Worm (Caenorhabditis elegans) whole organism, young adult: ENCODE data around the gene atf-7.

Experiments used
- B0019.2 ChIP-seq: fragments of 200-800 bp; sonication (Bioruptor generic); conservative IDR thresholded peaks from 2 replicates; pipeline ENCODE4 v1.3.6; 2022; ENCODE audit warnings: missing genetic modification reagents, missing genetic modification characterization, missing compliant biosample characterization
- B0035.1 ChIP-seq: sonication (generic microtip); optimal IDR thresholded peaks from 2 replicates; lab custom pipeline; 2016; ENCODE audit warnings: missing genetic modification characterization, mild to moderate bottlenecking, missing compliant biosample characterization, missing genotype, missing genetic modification reagents
- B0336.3 ChIP-seq: fragments of 200-800 bp; sonication (Bioruptor generic); IDR thresholded peaks from 2 replicates; pipeline ENCODE4 v1.3.6; 2022; ENCODE audit warnings: missing genetic modification characterization, missing compliant biosample characterization
- F23B12.7 ChIP-seq: sonication (generic microtip); optimal IDR thresholded peaks from 2 replicates; lab custom pipeline; 2017; ENCODE audit warnings: missing genetic modification characterization, mild to moderate bottlenecking, missing compliant biosample characterization, antibody characterized with exemption, moderate library complexity; ENCODE audit not compliant: insufficient read depth
- F33H1.4 ChIP-seq: fragments of 200-800 bp; sonication (Bioruptor generic); IDR thresholded peaks from 2 replicates; pipeline ENCODE4 v1.3.6; 2022; ENCODE audit warnings: missing genetic modification reagents, missing genetic modification characterization, missing compliant biosample characterization
- F37B4.10 ChIP-seq: fragments of 200-800 bp; sonication (Bioruptor generic); IDR thresholded peaks from 2 replicates; pipeline ENCODE4 v1.3.6; 2022; ENCODE audit warnings: missing genetic modification characterization, missing compliant biosample characterization
- F39B2.1 ChIP-seq: fragments of 200-800 bp; sonication (Bioruptor generic); IDR thresholded peaks from 2 replicates; pipeline ENCODE4 v1.3.6; 2022; ENCODE audit warnings: missing genetic modification reagents, missing genetic modification characterization, missing compliant biosample characterization
- F55B11.4 ChIP-seq: sonication (generic microtip); optimal IDR thresholded peaks from 2 replicates; lab custom pipeline; 2016; ENCODE audit warnings: missing compliant biosample characterization, missing genetic modification characterization, borderline replicate concordance; ENCODE audit not compliant: insufficient read depth
- Y56A3A.18 ChIP-seq: fragments of 200-800 bp; sonication (Bioruptor generic); IDR thresholded peaks from 2 replicates; pipeline ENCODE4 v1.3.6; 2022; ENCODE audit warnings: missing genetic modification reagents, missing genetic modification characterization, missing compliant biosample characterization
- ZK185.1 ChIP-seq: sonication (generic microtip); optimal IDR thresholded peaks from 2 replicates; lab custom pipeline; 2016; ENCODE audit warnings: mild to moderate bottlenecking, missing genetic modification characterization, missing compliant biosample characterization; ENCODE audit not compliant: poor library complexity, severe bottlenecking
- atf-7 ChIP-seq: sonication (generic microtip); optimal IDR thresholded peaks from 2 replicates; lab custom pipeline; 2017; ENCODE audit warnings: mild to moderate bottlenecking, missing genetic modification characterization, missing compliant biosample characterization
- athp-1 ChIP-seq: sonication (generic microtip); optimal IDR thresholded peaks from 2 replicates; lab custom pipeline; 2017; ENCODE audit warnings: mild to moderate bottlenecking, missing genetic modification characterization, missing compliant biosample characterization
- attf-3 ChIP-seq: fragments of 200-800 bp; sonication (Bioruptor generic); conservative IDR thresholded peaks from 2 replicates; pipeline ENCODE4 v1.3.6; 2022; ENCODE audit warnings: missing genetic modification reagents, missing genetic modification characterization, missing compliant biosample characterization
- bed-2 ChIP-seq: fragments of 200-800 bp; sonication (Bioruptor generic); IDR thresholded peaks from 2 replicates; pipeline ENCODE4 v1.3.6; 2022; ENCODE audit warnings: missing genetic modification reagents, missing genetic modification characterization, missing compliant biosample characterization
- ceh-100 ChIP-seq: fragments of 200-800 bp; sonication (Bioruptor generic); IDR thresholded peaks from 2 replicates; pipeline ENCODE4 v1.3.6; 2022; ENCODE audit warnings: missing genetic modification reagents, missing genetic modification characterization, missing compliant biosample characterization
- ceh-79 ChIP-seq: sonication (generic microtip); optimal IDR thresholded peaks from 2 replicates; lab custom pipeline; 2017; ENCODE audit warnings: mild to moderate bottlenecking, missing genetic modification characterization, missing compliant biosample characterization
- efl-1 ChIP-seq: fragments of 150-350 bp; optimal IDR thresholded peaks from 2 replicates; lab custom pipeline; 2014; ENCODE audit warnings: missing biosample characterization, missing genetic modification reagents, missing genetic modification characterization
- egl-44 ChIP-seq: fragments of 200-800 bp; sonication (Bioruptor generic); IDR thresholded peaks from 2 replicates; pipeline ENCODE4 v1.3.6; 2022; ENCODE audit warnings: missing genetic modification reagents, missing genetic modification characterization, missing compliant biosample characterization
- ets-4 ChIP-seq: fragments of 200-800 bp; sonication (Bioruptor generic); optimal IDR thresholded peaks from 2 replicates; lab custom pipeline; 2018; ENCODE audit warnings: mild to moderate bottlenecking, missing genetic modification characterization, missing compliant biosample characterization
- gei-17 ChIP-seq: fragments of 200-800 bp; sonication (Bioruptor generic); optimal IDR thresholded peaks from 2 replicates; lab custom pipeline; 2018; ENCODE audit warnings: mild to moderate bottlenecking, missing genetic modification characterization, missing compliant biosample characterization
- him-1 ChIP-seq: sonication (generic microtip); optimal IDR thresholded peaks from 2 replicates; lab custom pipeline; 2016; ENCODE audit warnings: missing genotype, missing genetic modification reagents, missing genetic modification characterization, missing compliant biosample characterization
- hmg-1.2 ChIP-seq: fragments of 200-800 bp; sonication (Bioruptor generic); IDR thresholded peaks from 2 replicates; pipeline ENCODE4 v1.3.6; 2022; ENCODE audit warnings: missing genetic modification reagents, missing genetic modification characterization, missing compliant biosample characterization
- hsf-1 ChIP-seq: fragments of 200-800 bp; sonication (Bioruptor generic); IDR thresholded peaks from 2 replicates; pipeline ENCODE4 v1.3.6; 2022; ENCODE audit warnings: missing genetic modification reagents, missing genetic modification characterization, missing compliant biosample characterization
- lin-35 ChIP-seq, 3 experiments: fragments of 150-350 bp in 2 of 3; sonication (generic microtip) in 1 of 3; optimal IDR thresholded peaks; 2 replicates each; lab custom pipeline; 2014 to 2018; ENCODE audit warnings: missing biosample characterization in 3 of 3, missing genetic modification characterization in 3 of 3, missing genetic modification reagents in 3 of 3
- madf-10 ChIP-seq: sonication (generic microtip); optimal IDR thresholded peaks from 2 replicates; lab custom pipeline; 2016; ENCODE audit warnings: mild to moderate bottlenecking, missing genetic modification characterization, missing compliant biosample characterization
- mcd-1 ChIP-seq: fragments of 200-800 bp; sonication (Bioruptor generic); IDR thresholded peaks from 2 replicates; pipeline ENCODE4 v1.3.6; 2022; ENCODE audit warnings: missing genetic modification reagents, missing genetic modification characterization, missing compliant biosample characterization
- nfya-2 ChIP-seq: fragments of 200-800 bp; sonication (Bioruptor generic); IDR thresholded peaks from 2 replicates; pipeline ENCODE4 v1.3.6; 2022; ENCODE audit warnings: missing genetic modification reagents, missing genetic modification characterization, missing compliant biosample characterization
- nfyb-1 ChIP-seq: fragments of 200-800 bp; sonication (Bioruptor generic); IDR thresholded peaks from 2 replicates; pipeline ENCODE4 v1.3.6; 2022; ENCODE audit warnings: missing genetic modification reagents, missing genetic modification characterization, missing compliant biosample characterization
- nhr-80 ChIP-seq: sonication (generic microtip); optimal IDR thresholded peaks from 2 replicates; lab custom pipeline; 2016; ENCODE audit warnings: missing genetic modification characterization, missing compliant biosample characterization
- pbrm-1 ChIP-seq: fragments of 200-800 bp; sonication (Bioruptor generic); IDR thresholded peaks from 2 replicates; pipeline ENCODE4 v1.3.6; 2022; ENCODE audit warnings: missing genetic modification reagents, missing genetic modification characterization, missing compliant biosample characterization
- pha-4 ChIP-seq: fragments of 150-350 bp; sonication (generic microtip); optimal IDR thresholded peaks from 2 replicates; lab custom pipeline; 2014; ENCODE audit warnings: missing biosample characterization, missing genetic modification reagents, missing genetic modification characterization
- rcor-1 ChIP-seq: fragments of 200-800 bp; sonication (Bioruptor generic); IDR thresholded peaks from 2 replicates; pipeline ENCODE4 v1.3.6; 2022; ENCODE audit warnings: missing genetic modification reagents, missing genetic modification characterization, missing compliant biosample characterization
- repo-1 ChIP-seq: sonication (generic microtip); optimal IDR thresholded peaks from 2 replicates; lab custom pipeline; 2017; ENCODE audit warnings: mild to moderate bottlenecking, missing genetic modification characterization, missing compliant biosample characterization
- rpc-1 ChIP-seq, 2 experiments: fragments of 150-350 bp in 1 of 2; sonication (generic microtip) in 1 of 2; optimal IDR thresholded peaks; 2 replicates each; lab custom pipeline; 2014 to 2018; ENCODE audit warnings: missing biosample characterization in 1 of 2, missing genetic modification characterization in 1 of 2, missing genetic modification reagents in 1 of 2, missing genotype in 1 of 2
- sea-2 ChIP-seq: fragments of 200-800 bp; sonication (Bioruptor generic); IDR thresholded peaks from 2 replicates; pipeline ENCODE4 v1.3.6; 2022; ENCODE audit warnings: missing genetic modification characterization, missing compliant biosample characterization
- snpc-3.4 ChIP-seq: sonication (generic microtip); optimal IDR thresholded peaks from 2 replicates; lab custom pipeline; 2017; ENCODE audit warnings: missing genetic modification characterization, mild to moderate bottlenecking, missing compliant biosample characterization, antibody characterized with exemption, moderate library complexity, missing genotype, missing genetic modification reagents
- tbp1 ChIP-seq: fragments of 200-800 bp; sonication (Bioruptor generic); optimal IDR thresholded peaks from 2 replicates; lab custom pipeline; 2018; ENCODE audit warnings: mild to moderate bottlenecking, missing genetic modification characterization, missing compliant biosample characterization
- tlf-1 ChIP-seq: fragments of 200-800 bp; sonication (Bioruptor generic); optimal IDR thresholded peaks from 2 replicates; lab custom pipeline; 2018; ENCODE audit warnings: mild to moderate bottlenecking, missing genetic modification characterization, missing compliant biosample characterization
- unc-62 ChIP-seq: fragments of 150-350 bp; optimal IDR thresholded peaks from 2 replicates; lab custom pipeline; 2014; ENCODE audit warnings: missing biosample characterization, missing genetic modification reagents, missing genetic modification characterization
- xnd-1 ChIP-seq: sonication (generic microtip); optimal IDR thresholded peaks from 2 replicates; lab custom pipeline; 2016; ENCODE audit warnings: missing genotype, missing genetic modification reagents, missing genetic modification characterization, missing compliant biosample characterization
- zfh-2 ChIP-seq: fragments of 200-800 bp; sonication (Bioruptor generic); conservative IDR thresholded peaks from 2 replicates; pipeline ENCODE4 v1.3.6; 2022; ENCODE audit warnings: missing genetic modification reagents, missing genetic modification characterization, missing compliant biosample characterization
- zim-3 ChIP-seq: sonication (generic microtip); optimal IDR thresholded peaks from 2 replicates; lab custom pipeline; 2017; ENCODE audit warnings: mild to moderate bottlenecking, missing genetic modification characterization, moderate library complexity, missing compliant biosample characterization
- ztf-22 ChIP-seq: fragments of 200-800 bp; sonication (Bioruptor generic); optimal IDR thresholded peaks from 2 replicates; lab custom pipeline; 2018; ENCODE audit warnings: mild to moderate bottlenecking, missing genetic modification characterization, moderate library complexity, missing compliant biosample characterization
- ztf-25 ChIP-seq: fragments of 200-800 bp; sonication (Bioruptor generic); IDR thresholded peaks from 2 replicates; pipeline ENCODE4 v1.3.6; 2022; ENCODE audit warnings: missing genetic modification reagents, missing genetic modification characterization, missing compliant biosample characterization
- ztf-28 ChIP-seq: fragments of 200-800 bp; sonication (Bioruptor generic); IDR thresholded peaks from 2 replicates; pipeline ENCODE4 v1.3.6; 2022; ENCODE audit warnings: missing genetic modification reagents, missing genetic modification characterization, missing compliant biosample characterization

Gene atf-7

ce11 chrIII:4504358-4504757 lies 5.5 kb upstream of the atf-7 start (continued):
- TF ChIP-seq repo-1 (no peak), rcor-1 (no peak), gei-17 (GFP tag; lab: Kevin White, UChicago) (no peak), madf-10 (tag; lab: Kevin White, UChicago) (no peak), pbrm-1 (no peak), mcd-1 (GFP tag; lab: Robert Waterston, UW) (0 out of 2 replicates have a peak, but pooled peaks have one; percentile 10), ztf-25 (GFP tag; lab: Robert Waterston, UW) (no peak), ets-4 (no peak)
- TF ChIP-seq, all 124 proteins: peak for 11

DNA sequence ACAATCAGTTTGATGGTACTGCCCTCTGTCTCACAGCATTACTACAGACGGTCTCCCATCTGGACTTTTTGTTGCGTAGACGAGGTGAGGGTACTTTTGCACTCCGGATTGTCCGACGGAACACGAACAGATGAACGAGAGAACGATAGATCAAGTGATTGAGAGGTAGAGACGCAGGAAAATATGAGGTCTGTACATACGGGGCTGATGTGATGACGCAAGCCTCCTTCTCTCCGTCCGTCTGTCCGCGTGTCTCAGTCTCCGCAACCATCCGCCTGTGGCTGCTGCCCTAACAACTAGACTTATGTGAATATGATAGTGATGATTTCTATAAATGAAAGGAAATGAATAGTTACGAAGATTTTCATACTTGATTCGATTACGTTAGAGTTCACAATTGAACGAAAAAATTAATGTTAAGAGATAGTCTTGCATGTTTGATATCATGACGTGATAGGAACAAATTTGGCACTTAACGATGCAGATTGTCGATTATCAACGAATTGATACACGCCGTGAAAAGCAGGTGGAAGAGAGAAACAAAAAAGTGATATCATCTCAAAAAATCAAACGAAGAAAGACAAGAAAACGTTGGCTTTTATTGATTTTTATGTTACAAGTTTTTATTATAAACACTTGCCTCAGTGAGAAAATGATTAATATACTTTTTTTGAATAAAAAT lies 3.9 kb upstream of the atf-7 start:
- peak; percentile 48; the same call in 1 of the 2 replicates for TF ChIP-seq nfyb-1 (GFP tag; lab: Robert Waterston, UW)
- TF ChIP-seq F39B2.1 (GFP tag; lab: Robert Waterston, UW) = no peak
- no peak for TF ChIP-seq sea-2
- peak; percentile 94 for TF ChIP-seq atf-7
- 0 out of 2 replicates have a peak, but pooled peaks have one; percentile 40 for TF ChIP-seq zfh-2
- peak; percentile 61 for TF ChIP-seq nhr-80

DNA sequence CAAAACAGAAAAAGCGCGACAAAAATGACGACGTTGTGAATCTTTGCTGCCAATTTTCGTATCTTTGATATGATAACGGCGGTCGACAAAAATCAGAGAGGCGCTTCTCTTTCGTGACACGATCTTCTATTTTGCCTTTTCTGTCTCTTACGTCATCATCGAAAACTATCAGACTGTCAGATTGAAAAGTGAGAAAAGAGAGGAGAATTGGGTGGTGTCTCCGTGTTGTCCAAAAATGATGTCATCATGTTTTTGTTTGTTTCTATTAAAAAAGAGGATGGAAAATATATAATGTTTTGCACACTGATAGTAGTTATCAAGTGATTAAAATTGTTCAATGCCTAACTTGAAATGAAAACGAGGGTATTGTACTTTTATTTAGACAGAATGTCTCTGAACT lies 2.8 kb downstream of the atf-7 start:
- TF ChIP-seq tlf-1 (GFP tag; lab: Kevin White, UChicago) (no peak), zim-3 (tag; lab: Kevin White, UChicago) (no peak), F33H1.4 (GFP tag; lab: Robert Waterston, UW) (no peak), nfya-2 (GFP tag; lab: Robert Waterston, UW) (no peak), hmg-1.2 (GFP tag; lab: Robert Waterston, UW) (no peak), him-1 (no peak), unc-62 (peak; percentile 87), tbp1 (GFP tag; lab: Kevin White, UChicago) (peak; percentile 42), rpc-1 (optimal IDR thresholded peaks at IDR 0.05; lab: Kevin White, UChicago) (no peak), rpc-1 (tag; optimal IDR thresholded peaks at IDR 0.05; lab: Kevin White, UChicago) (no peak), nfyb-1 (GFP tag; lab: Robert Waterston, UW) (peak; percentile 82), F55B11.4 (tag; lab: Kevin White, UChicago) (no peak), bed-2 (no peak), ztf-28 (no peak), efl-1 (GFP tag; lab: Kevin White, UChicago) (no peak), attf-3 (GFP tag; lab: Robert Waterston, UW) (no peak), F37B4.10 (GFP tag; lab: Robert Waterston, UW) (no peak), B0035.1 (tag; lab: Kevin White, UChicago) (no peak), ztf-22 (peak; percentile 69), ceh-100 (GFP tag; lab: Robert Waterston, UW) (no peak), ZK185.1 (peak; percentile 63), ceh-79 (tag; lab: Kevin White, UChicago) (no peak), athp-1 (tag; lab: Kevin White, UChicago) (no peak), F23B12.7 (tag; lab: Kevin White, UChicago) (no peak), lin-35 (GFP tag; optimal IDR thresholded peaks at IDR 0.05; lab: Kevin White, UChicago) (no peak), B0336.3 (GFP tag; lab: Robert Waterston, UW) (peak; percentile 68), pha-4 (no peak), Y56A3A.18 (GFP tag; lab: Robert Waterston, UW) (0 out of 2 replicates have a peak, but pooled peaks have one; percentile 56), nhr-80 (peak; percentile 93), B0019.2 (GFP tag; lab: Robert Waterston, UW) (no peak), xnd-1 (tag; lab: Kevin White, UChicago) (no peak), egl-44 (GFP tag; lab: Robert Waterston, UW) (0 out of 2 replicates have a peak, but pooled peaks have one; percentile 31), snpc-3.4 (tag; lab: Kevin White, UChicago) (no peak), hsf-1 (no peak)
